Fruit fly (Drosophila melanogaster) S2 (cell line): ENCODE measurements around the gene CG13856.

Experiments used
- CG8478 ChIP-seq: fragments of >200 bp; optimal IDR thresholded peaks from 2 replicates; lab custom pipeline; 2018
- CTCF ChIP-seq, 2 experiments: fragments of >200 bp; optimal IDR thresholded peaks; 2 replicates each; lab custom pipeline; 2018

Gene CG13856

DNA sequence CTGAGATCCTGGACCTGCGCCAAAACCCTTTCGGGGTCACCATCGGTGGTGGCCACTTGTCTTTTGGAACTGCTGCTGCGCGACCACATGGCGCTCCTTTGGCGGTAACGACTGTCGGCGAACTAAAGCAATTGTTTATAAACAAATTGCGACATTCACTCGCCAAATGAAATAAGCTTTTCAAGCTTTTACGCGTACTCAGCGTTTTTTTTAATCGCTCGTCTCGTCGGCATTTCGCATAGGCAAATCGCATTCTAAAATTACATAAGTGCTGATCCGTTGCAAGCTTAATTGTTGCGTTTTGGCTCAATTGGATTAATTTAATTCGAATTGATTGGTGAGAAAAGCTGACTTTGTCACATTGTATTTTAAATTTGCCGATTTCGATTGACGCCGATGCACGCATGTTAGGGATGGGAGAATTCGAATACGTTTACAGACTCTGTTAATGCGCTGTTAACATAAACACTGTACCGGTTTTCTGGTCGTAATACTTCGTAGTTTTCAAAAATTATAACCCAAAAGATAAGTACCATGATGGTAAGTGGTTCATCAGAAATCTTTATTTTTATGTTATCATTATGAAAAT, 22.2 kb downstream of the CG13856 start, which contains the start of gene pinta:
Gene pinta, minus strand, starts transcription at position 328 of the 589 bp plus-strand sequence.
- TF ChIP-seq CTCF (optimal IDR thresholded peaks at IDR 0.05; lab: Kevin White, UChicago) = no peak
- TF ChIP-seq CG8478 (lab: Kevin White, UChicago) = no peak

DNA sequence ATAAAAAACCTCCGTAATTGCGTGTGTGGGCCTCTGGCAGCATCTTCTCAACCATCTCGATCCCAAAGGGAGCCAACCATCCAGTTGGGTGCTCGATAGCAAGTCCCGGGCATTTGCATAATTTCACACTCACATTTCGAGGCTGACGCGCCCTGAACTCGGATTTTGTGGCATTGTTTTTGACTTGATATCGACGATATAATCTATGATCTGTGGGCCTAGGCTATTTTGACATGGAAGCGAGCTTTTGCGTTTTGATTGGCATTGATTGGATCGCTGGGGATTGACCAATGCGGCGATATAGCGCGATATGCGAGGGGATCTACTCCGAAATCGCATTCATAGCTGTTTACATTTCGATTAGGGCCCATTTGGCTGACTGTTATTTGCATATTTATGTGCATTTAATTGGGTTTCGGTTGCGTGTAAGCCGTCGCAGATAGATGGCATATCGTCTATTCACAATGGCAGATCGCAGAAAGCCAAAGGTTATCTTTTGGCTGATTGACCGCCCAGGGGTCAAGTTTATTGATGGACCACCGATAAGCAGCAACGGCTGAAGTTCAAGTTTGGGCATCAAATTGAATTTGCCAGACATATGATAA, 29.8 kb downstream of the CG13856 start:
- TF ChIP-seq CTCF (optimal IDR thresholded peaks at IDR 0.05; lab: Kevin White, UChicago) (no peak), CG8478 (lab: Kevin White, UChicago) (no peak)

DNA sequence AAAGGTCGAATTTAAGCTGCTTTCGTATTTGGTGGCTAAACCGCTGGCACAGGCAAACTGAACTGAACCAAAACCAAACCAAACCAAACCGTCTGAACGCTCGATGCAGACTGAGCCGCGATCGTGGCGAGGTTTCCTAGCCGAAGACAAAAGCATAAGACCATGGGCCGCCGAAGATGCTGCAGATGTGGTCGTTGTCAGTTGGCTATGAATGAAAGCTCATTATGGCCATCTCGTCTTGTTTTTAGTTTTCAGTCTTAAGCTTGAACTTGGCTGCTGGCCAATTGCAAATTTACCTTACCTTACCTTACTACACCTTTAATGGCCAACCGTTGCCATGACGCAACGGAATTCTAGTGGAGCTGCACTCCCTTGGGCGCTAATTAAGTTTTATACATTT, 33.6 kb downstream of the CG13856 start, which contains the start of gene CG13847:
Gene CG13847, minus strand, starts transcription at position 101 of the 400 bp plus-strand sequence.
- TF ChIP-seq CTCF (optimal IDR thresholded peaks at IDR 0.05; lab: Kevin White, UChicago) (no peak), CG8478 (lab: Kevin White, UChicago) (no peak)

DNA sequence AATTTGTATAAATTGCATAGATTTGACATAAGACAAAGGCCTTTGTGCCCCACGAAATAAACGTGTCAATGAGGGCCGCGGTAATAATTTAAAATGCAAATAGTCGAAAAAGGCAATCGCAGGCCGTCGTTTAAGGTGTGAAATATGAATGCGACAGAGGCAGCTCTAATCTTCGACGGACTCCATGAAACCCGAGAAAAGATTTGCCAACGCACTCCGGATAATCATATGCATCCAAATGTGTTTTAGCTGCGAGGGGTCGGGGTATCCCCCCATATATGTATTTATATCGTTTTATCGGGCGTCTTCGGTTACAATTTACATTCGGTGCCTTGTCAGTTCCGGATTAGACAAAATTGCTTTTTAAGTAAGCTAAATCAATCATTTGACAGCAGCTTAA, 35.8 kb downstream of the CG13856 start:
- no peak for TF ChIP-seq CTCF (optimal IDR thresholded peaks at IDR 0.05; lab: Kevin White, UChicago)
- no peak for TF ChIP-seq CG8478 (lab: Kevin White, UChicago)

DNA sequence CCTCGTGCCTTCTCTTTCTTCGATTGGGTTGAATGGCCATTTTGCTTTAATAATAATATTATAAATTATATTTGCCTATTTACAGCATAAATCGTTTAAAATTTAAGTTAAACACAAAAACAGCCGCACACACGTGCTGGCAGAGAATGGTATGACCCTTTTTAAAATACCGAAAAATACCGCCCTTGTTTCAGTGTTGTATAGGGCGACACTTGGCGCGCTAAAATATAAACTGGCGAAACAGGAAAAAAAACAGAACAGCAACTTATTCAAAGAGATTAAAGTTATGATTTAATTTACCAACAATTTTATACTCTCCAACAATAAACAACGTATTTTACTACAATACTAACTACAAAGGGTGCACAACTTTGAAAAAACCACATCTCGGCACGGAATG, 44.0 kb downstream of the CG13856 start, which contains the start of gene CG12499:
Gene CG12499, minus strand, starts transcription at position 95 of the 400 bp plus-strand sequence.
- TF ChIP-seq CTCF (optimal IDR thresholded peaks at IDR 0.05; lab: Kevin White, UChicago) (no peak), CG8478 (lab: Kevin White, UChicago) (no peak)

DNA sequence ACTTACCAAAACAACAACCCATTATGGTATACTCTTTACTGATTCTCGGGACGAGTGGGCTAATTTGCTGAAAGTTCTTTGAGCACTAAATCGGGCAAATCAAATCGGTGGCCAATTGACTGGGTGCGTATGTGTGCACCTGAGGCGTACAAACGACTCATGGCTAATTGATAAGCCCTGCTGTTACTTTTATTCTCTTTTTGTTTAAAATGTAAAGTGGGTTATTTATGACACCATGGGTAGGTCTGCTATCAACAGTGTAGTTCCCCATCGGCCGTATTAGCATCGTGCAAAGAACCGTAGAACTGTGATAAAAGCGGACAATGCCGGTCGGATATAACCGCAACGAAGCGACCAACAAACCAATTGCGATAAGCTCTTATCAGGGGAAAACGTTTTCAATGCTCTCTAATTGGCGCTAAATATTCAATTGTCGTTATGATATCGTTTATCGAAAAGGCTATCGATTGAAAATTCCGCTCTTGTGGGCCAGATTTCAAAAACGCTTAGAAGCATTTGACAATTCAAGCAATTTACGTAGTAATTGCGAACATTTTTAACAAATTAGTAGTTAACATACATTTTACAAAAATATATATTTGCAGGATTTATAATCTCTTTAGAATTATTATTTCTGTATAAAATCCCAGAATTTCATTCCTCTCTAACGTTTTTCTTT, 44.9 kb downstream of the CG13856 start, which contains the start of gene CG34288:
Gene CG34288, minus strand, starts transcription at position 69 of the 679 bp plus-strand sequence.
- no peak for TF ChIP-seq CTCF (optimal IDR thresholded peaks at IDR 0.05; lab: Kevin White, UChicago)
- no peak for TF ChIP-seq CG8478 (lab: Kevin White, UChicago)

DNA sequence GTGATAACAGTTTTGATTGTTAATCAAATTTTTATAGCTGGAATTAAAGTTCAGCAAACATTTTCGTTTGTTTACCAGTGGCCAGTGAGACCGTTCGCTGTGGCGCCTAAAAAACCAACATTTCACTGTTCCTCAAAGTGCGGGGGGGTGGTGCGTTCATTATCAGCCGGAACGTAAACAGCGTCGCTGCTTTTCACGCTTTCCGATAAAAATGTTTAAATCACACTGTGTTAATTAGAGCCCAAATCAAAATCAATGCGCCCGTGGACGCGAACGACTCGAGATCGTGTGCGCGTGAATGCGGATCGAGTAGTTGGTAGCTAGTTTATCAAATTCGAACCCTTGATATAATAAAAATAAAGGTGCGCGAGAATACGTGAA, 45.4 kb downstream of the CG13856 start, which contains the start of gene CG34376:
Gene CG34376, plus strand, starts transcription at position 226 of the 381 bp plus-strand sequence.
- TF ChIP-seq CG8478 (lab: Kevin White, UChicago) (no peak), CTCF (optimal IDR thresholded peaks at IDR 0.05; lab: Kevin White, UChicago) (no peak)

DNA sequence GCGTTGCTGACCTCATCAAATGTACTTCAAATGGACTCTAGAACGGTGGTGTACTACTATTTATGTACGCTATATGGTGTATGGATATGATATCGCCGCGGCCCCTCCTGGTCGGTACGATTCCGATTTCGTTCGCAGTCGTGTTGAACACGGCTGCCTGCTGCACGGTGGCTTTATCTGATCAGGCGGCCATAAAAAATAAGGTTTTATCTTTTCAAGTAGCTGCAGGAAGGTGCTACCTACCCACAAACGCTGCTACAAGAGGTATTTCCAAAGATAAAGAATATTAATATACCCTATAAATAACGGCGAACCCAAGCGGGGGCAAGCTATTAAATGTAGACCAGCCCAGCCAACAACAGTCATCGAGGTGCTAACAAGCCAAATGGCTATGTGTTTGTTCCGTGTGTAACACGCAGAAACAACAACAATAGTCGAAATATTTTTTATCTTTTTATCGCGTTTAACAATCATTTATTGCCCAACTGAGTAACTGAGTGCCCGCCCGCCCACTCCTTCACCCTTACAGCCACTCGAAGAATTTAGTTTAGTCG, 47.5 kb downstream of the CG13856 start:
- TF ChIP-seq CG8478 (lab: Kevin White, UChicago) (no peak), CTCF (optimal IDR thresholded peaks at IDR 0.05; lab: Kevin White, UChicago) (no peak)
